Worm (Caenorhabditis elegans): Measurements from ENCODE around the gene vab-19.
A peak's percentile ranks its signal among the peaks of the same experiment; 100 is the strongest.

Gene vab-19

DNA sequence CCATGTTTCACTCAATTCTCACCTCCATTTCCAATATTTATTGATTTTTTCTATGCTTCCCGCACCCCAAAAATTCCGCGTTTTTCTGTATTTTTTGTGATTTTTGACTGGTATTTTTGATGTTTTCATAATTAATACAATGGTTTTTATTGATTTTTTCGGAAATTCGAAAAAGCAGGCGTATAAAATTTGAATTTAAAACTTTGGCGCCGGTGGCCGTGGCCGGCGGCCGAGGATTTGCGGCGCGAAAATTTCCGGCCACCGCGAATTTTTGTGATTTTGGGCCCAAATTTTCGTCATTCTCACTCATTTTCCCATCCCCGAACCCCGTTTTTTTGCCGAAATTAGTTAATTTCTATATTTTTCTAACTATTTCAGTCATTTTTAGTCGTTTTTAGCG, 7.9 kb downstream of the vab-19 start (continued):
- TF ChIP-seq elt-2 (tag; optimal IDR thresholded peaks at IDR 0.05) (no peak), nhr-232 (tag; optimal IDR thresholded peaks at IDR 0.05) (no peak), elt-4 (tag; optimal IDR thresholded peaks at IDR 0.05) (no peak), pag-3 (tag; optimal IDR thresholded peaks at IDR 0.05; ENCODE audit: borderline replicate concordance) (no peak), zip-5 (tag; optimal IDR thresholded peaks at IDR 0.05) (peak; percentile 25), gmeb-2 (tag; optimal IDR thresholded peaks at IDR 0.05) (no peak), hlh-30 (tag; optimal IDR thresholded peaks at IDR 0.05; ENCODE audit: insufficient read depth) (no peak), hlh-8 (tag; optimal IDR thresholded peaks at IDR 0.05) (peak; percentile 57), ceh-9 (tag; optimal IDR thresholded peaks at IDR 0.05) (no peak), C38D4.7 (GFP tag; optimal IDR thresholded peaks at IDR 0.05) (no peak), sox-4 (tag; optimal IDR thresholded peaks at IDR 0.05) (no peak), unc-55 (GFP tag; optimal IDR thresholded peaks at IDR 0.05) (no peak), ceh-14 (tag; optimal IDR thresholded peaks at IDR 0.05) (no peak), nfya-1 (tag; optimal IDR thresholded peaks at IDR 0.05) (no peak), mec-3 (tag; optimal IDR thresholded peaks at IDR 0.05; ENCODE audit: borderline replicate concordance) (peak; percentile 59), syd-9 (tag; optimal IDR thresholded peaks at IDR 0.05) (no peak), ceh-34 (tag; optimal IDR thresholded peaks at IDR 0.05) (no peak), ets-4 (tag; optimal IDR thresholded peaks at IDR 0.05) (peak; percentile 57), che-1 (tag; optimal IDR thresholded peaks at IDR 0.05) (peak; percentile 16), pat-9 (tag; optimal IDR thresholded peaks at IDR 0.05) (no peak), sox-2 (GFP tag; IDR thresholded peaks at IDR 0.05) (no peak), tbx-2 (tag; optimal IDR thresholded peaks at IDR 0.05) (peak; percentile 67), pax-1 (tag; optimal IDR thresholded peaks at IDR 0.05) (no peak), unc-86 (tag; optimal IDR thresholded peaks at IDR 0.05) (no peak), tbx-7 (tag; optimal IDR thresholded peaks at IDR 0.05) (peak; percentile 55), ceh-18 (tag; optimal IDR thresholded peaks at IDR 0.05) (no peak), npax-4 (tag; optimal IDR thresholded peaks at IDR 0.05) (no peak), K02D7.2 (tag; optimal IDR thresholded peaks at IDR 0.05) (no peak), K09A11.1 (tag; optimal IDR thresholded peaks at IDR 0.05; ENCODE audit: insufficient read depth) (no peak), fax-1 (tag; optimal IDR thresholded peaks at IDR 0.05) (no peak), sdc-2 (tag; optimal IDR thresholded peaks at IDR 0.05) (no peak), F13H6.1 (tag; optimal IDR thresholded peaks at IDR 0.05) (peak; percentile 10)

DNA sequence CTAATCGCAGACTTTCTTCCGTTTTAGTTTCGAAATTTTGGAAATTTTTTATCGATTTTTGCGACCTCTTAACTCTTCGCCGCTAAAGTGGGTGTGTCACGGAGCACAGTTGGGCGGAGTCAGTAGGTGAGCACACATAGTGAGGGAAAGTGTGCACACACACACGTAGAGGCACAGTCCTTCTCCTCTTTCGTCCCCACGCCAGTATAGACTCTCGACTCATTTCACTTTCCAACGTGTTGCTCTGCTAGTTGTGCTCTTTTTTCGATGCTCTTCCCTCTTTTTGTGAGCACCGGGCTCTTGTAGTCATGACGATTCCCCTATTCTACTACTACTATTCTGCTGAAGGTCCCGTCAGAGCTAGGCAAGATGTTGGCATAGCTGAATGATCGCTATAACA, 9.4 kb downstream of the vab-19 start:
- TF ChIP-seq ama-1 (optimal IDR thresholded peaks at IDR 0.05): peak; percentile 78
- no peak for TF ChIP-seq dve-1 (tag; optimal IDR thresholded peaks at IDR 0.05)
- peak; percentile 23 for TF ChIP-seq pha-2 (tag; optimal IDR thresholded peaks at IDR 0.05)
- TF ChIP-seq nfya-1 (tag; optimal IDR thresholded peaks at IDR 0.05): peak; percentile 13

DNA sequence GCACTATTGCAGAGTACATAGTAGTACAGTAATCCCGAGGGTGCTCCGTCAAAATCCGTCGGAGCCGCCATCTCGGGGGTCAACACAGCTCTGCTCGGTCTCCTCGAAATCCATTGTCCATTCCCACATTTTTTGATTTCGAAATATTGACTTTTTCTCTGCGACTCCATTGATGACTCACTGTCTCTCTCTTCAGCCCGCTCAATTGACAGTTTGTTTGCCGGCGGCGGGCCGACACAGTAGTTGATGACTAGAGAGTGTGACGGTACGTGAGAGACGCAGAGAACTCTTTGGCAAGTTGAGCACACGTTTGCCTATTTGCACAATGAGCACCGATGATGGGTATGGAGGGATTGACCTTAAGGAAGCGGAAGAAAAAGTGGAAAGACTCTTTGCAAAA, 11.7 kb downstream of the vab-19 start:
- TF ChIP-seq pqm-1 (tag; optimal IDR thresholded peaks at IDR 0.05): no peak
- TF ChIP-seq C38D4.7 (GFP tag; optimal IDR thresholded peaks at IDR 0.05): no peak
- no peak for TF ChIP-seq K02D7.2 (tag; optimal IDR thresholded peaks at IDR 0.05)
- TF ChIP-seq dve-1 (tag; optimal IDR thresholded peaks at IDR 0.05): no peak
- TF ChIP-seq ceh-24 (tag; optimal IDR thresholded peaks at IDR 0.05): no peak
- TF ChIP-seq ref-2 (tag; optimal IDR thresholded peaks at IDR 0.05): no peak
- peak; percentile 71 for TF ChIP-seq pax-1 (tag; optimal IDR thresholded peaks at IDR 0.05)
- TF ChIP-seq rnt-1 (tag; optimal IDR thresholded peaks at IDR 0.05): no peak
- no peak for TF ChIP-seq ceh-30 (tag; optimal IDR thresholded peaks at IDR 0.05)
- no peak for TF ChIP-seq odd-2 (tag; optimal IDR thresholded peaks at IDR 0.05)
- TF ChIP-seq lin-11 (tag; optimal IDR thresholded peaks at IDR 0.05): no peak
- no peak for TF ChIP-seq unc-3 (GFP tag; conservative IDR thresholded peaks at IDR 0.05)
- no peak for TF ChIP-seq unc-3 (tag; optimal IDR thresholded peaks at IDR 0.05)
- TF ChIP-seq ceh-31 (tag; optimal IDR thresholded peaks at IDR 0.05): no peak
- TF ChIP-seq tbx-2 (tag; optimal IDR thresholded peaks at IDR 0.05): peak; percentile 67
- TF ChIP-seq madf-2 (tag; optimal IDR thresholded peaks at IDR 0.05): no peak
- peak; percentile 45 for TF ChIP-seq ceh-18 (tag; optimal IDR thresholded peaks at IDR 0.05)
- no peak for TF ChIP-seq unc-42 (tag; optimal IDR thresholded peaks at IDR 0.05)
- no peak for TF ChIP-seq nhr-11 (tag; optimal IDR thresholded peaks at IDR 0.05)
- no peak for TF ChIP-seq ttx-3 (tag; optimal IDR thresholded peaks at IDR 0.05)
- no peak for TF ChIP-seq sox-4 (tag; optimal IDR thresholded peaks at IDR 0.05)
- TF ChIP-seq ceh-48 (tag; optimal IDR thresholded peaks at IDR 0.05): no peak
- no peak for TF ChIP-seq sox-2 (GFP tag; IDR thresholded peaks at IDR 0.05)
- no peak for TF ChIP-seq pat-9 (tag; optimal IDR thresholded peaks at IDR 0.05)
- TF ChIP-seq ceh-9 (tag; optimal IDR thresholded peaks at IDR 0.05): no peak
- TF ChIP-seq elt-4 (tag; optimal IDR thresholded peaks at IDR 0.05): no peak
- TF ChIP-seq unc-86 (tag; optimal IDR thresholded peaks at IDR 0.05): no peak
- TF ChIP-seq gmeb-2 (tag; optimal IDR thresholded peaks at IDR 0.05): no peak
- no peak for TF ChIP-seq elt-2 (tag; optimal IDR thresholded peaks at IDR 0.05)
- peak; percentile 75 for TF ChIP-seq pha-2 (tag; optimal IDR thresholded peaks at IDR 0.05)

All from whole organism, late embryonic.